Fruit fly (Drosophila melanogaster): ENCODE measurements around the gene CG9117.

DNA sequence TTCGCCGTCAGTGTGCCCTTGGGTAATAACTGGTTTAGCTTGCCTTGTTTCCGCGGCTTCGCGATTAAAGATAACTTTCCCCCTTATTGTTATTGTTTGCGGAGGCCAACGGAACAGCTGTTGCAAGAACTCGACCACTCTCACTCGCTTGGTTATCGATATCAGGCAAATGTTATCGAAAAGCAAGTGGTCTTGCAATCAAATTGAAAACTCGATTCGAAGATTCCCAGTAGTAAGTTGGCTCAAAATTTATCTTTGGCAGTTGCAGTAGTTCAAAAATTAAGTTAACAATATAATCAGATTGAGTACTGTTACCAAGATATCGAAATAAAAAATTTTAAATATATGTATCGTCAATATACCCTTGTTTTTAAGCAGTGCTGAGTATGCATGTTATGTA, 28.1 kb upstream of the CG9117 start, which contains the start of the genes Fbw5 and CG9147:
- peak; percentile 100 for TF ChIP-seq Pif1A (GFP tag; optimal IDR thresholded peaks at IDR 0.05)
- TF ChIP-seq CG32121 (GFP tag; IDR thresholded peaks at IDR 0.05) = peak; percentile 99
- peak; percentile 99 for TF ChIP-seq CG17806 (tag; optimal IDR thresholded peaks at IDR 0.05)
